Fruit fly (Drosophila melanogaster): ENCODE results near the gene CG5880.

CG5880 gene

dm6 chr3R:27116465-27117092 is at the start of gene CG5880, which contains the start of gene CG6066 (continued):
- TF ChIP-seq Ravus (GFP tag; IDR thresholded peaks at IDR 0.05) (no peak), CG17359 (tag; optimal IDR thresholded peaks at IDR 0.05) (no peak), CG6654 (GFP tag; optimal IDR thresholded peaks at IDR 0.05) (no peak), NC2α (GFP tag; optimal IDR thresholded peaks at IDR 0.05) (no peak), CG13624 (GFP tag; optimal IDR thresholded peaks at IDR 0.05) (no peak), hkb (optimal IDR thresholded peaks at IDR 0.05) (no peak), hkb (GFP tag; IDR thresholded peaks at IDR 0.05) (no peak), ken (GFP tag; IDR thresholded peaks at IDR 0.05) (no peak), Ptx1 (GFP tag; IDR thresholded peaks at IDR 0.05) (no peak), zfh2 (GFP tag; optimal IDR thresholded peaks at IDR 0.05) (no peak), gfzf (GFP tag; optimal IDR thresholded peaks at IDR 0.05) (peak; percentile 47), vvl (GFP tag; IDR thresholded peaks at IDR 0.05) (no peak), pita (GFP tag; optimal IDR thresholded peaks at IDR 0.05) (no peak), CG2129 (GFP tag; IDR thresholded peaks at IDR 0.05; ENCODE audit: partially characterized antibody) (peak; percentile 63; the same call in 1 of the 2 replicates), bab2 (GFP tag; optimal IDR thresholded peaks at IDR 0.05) (no peak), cwo (GFP tag; optimal IDR thresholded peaks at IDR 0.05) (no peak), CG9932 (GFP tag; IDR thresholded peaks at IDR 0.05) (no peak), CG13424 (tag; optimal IDR thresholded peaks at IDR 0.05) (no peak), CG10543 (GFP tag; optimal IDR thresholded peaks at IDR 0.05) (no peak), sr (GFP tag; IDR thresholded peaks at IDR 0.05) (no peak), Hsf (GFP tag; optimal IDR thresholded peaks at IDR 0.05) (no peak), h (optimal IDR thresholded peaks at IDR 0.05) (no peak), CG10274 (GFP tag; optimal IDR thresholded peaks at IDR 0.05) (no peak), bsh (GFP tag; optimal IDR thresholded peaks at IDR 0.05) (no peak), Dfd (GFP tag; optimal IDR thresholded peaks at IDR 0.05) (no peak), sens-2 (GFP tag; IDR thresholded peaks at IDR 0.05) (no peak), run (tag; optimal IDR thresholded peaks at IDR 0.05) (no peak), CG8281 (tag; optimal IDR thresholded peaks at IDR 0.05) (no peak), Asciz (GFP tag; optimal IDR thresholded peaks at IDR 0.05) (no peak), CG11456 (GFP tag; IDR thresholded peaks at IDR 0.05) (no peak), so (GFP tag; IDR thresholded peaks at IDR 0.05) (no peak), CG11504 (tag; optimal IDR thresholded peaks at IDR 0.05) (no peak), CG1792 (GFP tag; optimal IDR thresholded peaks at IDR 0.05) (no peak), CG33557 (GFP tag; optimal IDR thresholded peaks at IDR 0.05) (no peak), NfI (GFP tag; optimal IDR thresholded peaks at IDR 0.05) (no peak), wdn (GFP tag; IDR thresholded peaks at IDR 0.05) (no peak), CG7271 (tag; optimal IDR thresholded peaks at IDR 0.05) (no peak), Hr3 (GFP tag; optimal IDR thresholded peaks at IDR 0.05) (no peak), CG8359 (GFP tag; optimal IDR thresholded peaks at IDR 0.05; ENCODE audit: borderline replicate concordance) (no peak), gsb-n (tag; optimal IDR thresholded peaks at IDR 0.05) (no peak), ewg (GFP tag; optimal IDR thresholded peaks at IDR 0.05) (no peak), ssp (GFP tag; IDR thresholded peaks at IDR 0.05) (no peak), fu2 (GFP tag; optimal IDR thresholded peaks at IDR 0.05) (no peak), repo (GFP tag; optimal IDR thresholded peaks at IDR 0.05) (no peak), zf30C (GFP tag; optimal IDR thresholded peaks at IDR 0.05) (no peak), ash1 (GFP tag; optimal IDR thresholded peaks at IDR 0.05) (no peak), caup (GFP tag; optimal IDR thresholded peaks at IDR 0.05; ENCODE audit: severe bottlenecking) (no peak), Dp (GFP tag; optimal IDR thresholded peaks at IDR 0.05) (peak; percentile 32), CG15696 (tag; optimal IDR thresholded peaks at IDR 0.05) (no peak), chinmo (GFP tag; IDR thresholded peaks at IDR 0.05; ENCODE audit: partially characterized antibody) (peak; percentile 79; the same call in 1 of the 4 replicates), CG5245 (GFP tag; optimal IDR thresholded peaks at IDR 0.05) (no peak)

Data from whole organism, embryonic.